Worm (Caenorhabditis elegans): ENCODE data around the gene F49F1.15.
"Not testable (repeated sequence)": the region's sequence is repeated elsewhere in the genome, so short reads cannot be mapped to it uniquely, and the experiment has no call there.

Gene F49F1.15

DNA sequence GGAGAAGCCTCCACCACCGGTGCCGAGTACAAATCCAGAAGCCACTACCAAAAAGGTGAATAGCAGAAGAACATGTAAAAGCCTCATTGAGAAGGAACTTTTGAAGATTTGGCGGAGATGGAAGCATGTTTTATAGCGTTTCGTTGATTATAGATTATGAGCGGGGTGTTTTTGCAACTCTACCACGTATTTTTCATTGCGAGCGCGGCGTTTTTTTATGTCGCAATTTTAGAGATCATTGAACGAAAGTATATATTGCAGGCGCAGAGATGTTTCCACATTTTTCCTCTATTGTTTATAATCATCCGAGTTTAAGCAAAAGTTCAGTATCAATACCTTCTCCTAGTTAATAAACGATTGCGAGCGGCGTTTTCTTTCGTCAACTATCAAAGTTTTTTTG lies 21.3 kb upstream of the F49F1.15 start, which contains the start of gene F49F1.17:
Gene F49F1.17 (minus strand): TSS at position 101 of the 400 bp plus-strand sequence.
- TF ChIP-seq elt-3 (tag; optimal IDR thresholded peaks at IDR 0.05), result no peak
- TF ChIP-seq ceh-82 (tag; optimal IDR thresholded peaks at IDR 0.05), result no peak

DNA sequence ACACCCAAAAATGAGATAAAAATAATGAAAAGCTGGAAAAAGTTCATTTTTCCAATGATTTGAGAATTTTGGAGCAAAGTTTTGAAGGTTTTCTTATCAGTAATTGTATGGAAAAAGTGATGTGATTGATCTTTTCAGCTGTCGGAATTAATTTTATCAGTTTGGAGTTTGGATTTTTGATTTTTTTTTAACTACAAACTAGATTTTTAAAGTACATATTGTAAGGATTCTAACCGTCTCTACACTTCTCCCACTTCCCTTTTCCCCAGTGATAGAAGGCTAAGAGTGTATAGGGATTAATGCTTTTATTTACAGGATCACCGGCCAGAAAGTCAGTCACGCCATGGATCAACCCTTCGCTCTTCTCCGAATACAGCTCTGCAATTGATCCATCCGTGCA lies 11.2 kb upstream of the F49F1.15 start, which contains the start of gene F49F1.7:
Gene F49F1.7 (minus strand): TSS at position 101 of the 400 bp plus-strand sequence.
- TF ChIP-seq F16B12.6, vab-15, unc-86 (tag; optimal IDR thresholded peaks at IDR 0.05): not testable (repeated sequence)

DNA sequence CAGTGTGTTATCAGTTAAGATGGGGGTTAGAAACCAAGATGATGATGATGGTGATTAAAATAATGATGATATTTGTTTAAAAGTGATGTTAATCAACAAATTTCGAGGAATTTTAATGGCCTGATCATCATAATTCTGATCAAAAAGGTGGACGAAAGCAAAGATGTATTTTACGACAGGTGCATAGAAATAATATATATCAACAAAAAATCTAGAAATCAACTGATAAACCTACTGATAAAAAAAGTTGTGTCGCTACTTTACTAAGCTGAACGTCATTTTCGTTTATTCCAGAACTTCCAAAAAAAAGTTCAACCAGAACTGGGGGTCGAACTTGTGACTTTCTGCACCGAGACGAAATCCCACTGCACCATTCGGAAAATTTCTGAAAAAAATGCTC lies 8.7 kb upstream of the F49F1.15 start, which contains the start of gene mul-1:
Gene mul-1 (minus strand): TSS at position 84 of the 400 bp plus-strand sequence.
- TF ChIP-seq mdl-1 (tag; optimal IDR thresholded peaks at IDR 0.05) (no peak), efl-1 (optimal IDR thresholded peaks at IDR 0.05) (no peak), efl-1 (GFP tag; optimal IDR thresholded peaks at IDR 0.05 in 1 of 2) (peak in 1 of 2 experiments; percentile 37), elt-2 (tag; optimal IDR thresholded peaks at IDR 0.05) (peak; percentile 59)

DNA sequence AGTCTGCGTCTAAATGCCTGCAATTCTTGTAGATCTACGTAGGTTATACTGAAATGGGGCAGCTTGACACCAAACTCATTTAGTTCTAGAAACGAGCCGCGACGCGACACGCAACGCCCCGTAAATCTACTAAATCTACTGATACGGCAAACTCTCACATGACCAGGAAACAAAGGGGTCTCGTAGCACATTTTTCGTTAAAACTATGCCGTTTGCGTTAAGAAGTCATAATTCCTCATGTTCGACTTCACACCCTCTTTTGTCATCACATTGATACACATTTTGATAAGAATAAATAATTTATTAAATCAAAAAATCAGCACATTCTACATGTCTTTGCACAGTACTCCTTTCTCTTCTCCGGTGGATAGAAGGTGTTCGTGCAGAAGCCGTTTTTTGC lies 6.6 kb upstream of the F49F1.15 start:
- TF ChIP-seq fkh-10 (GFP tag; optimal IDR thresholded peaks at IDR 0.05) (no peak), elt-2 (tag; optimal IDR thresholded peaks at IDR 0.05) (peak; percentile 79)

DNA sequence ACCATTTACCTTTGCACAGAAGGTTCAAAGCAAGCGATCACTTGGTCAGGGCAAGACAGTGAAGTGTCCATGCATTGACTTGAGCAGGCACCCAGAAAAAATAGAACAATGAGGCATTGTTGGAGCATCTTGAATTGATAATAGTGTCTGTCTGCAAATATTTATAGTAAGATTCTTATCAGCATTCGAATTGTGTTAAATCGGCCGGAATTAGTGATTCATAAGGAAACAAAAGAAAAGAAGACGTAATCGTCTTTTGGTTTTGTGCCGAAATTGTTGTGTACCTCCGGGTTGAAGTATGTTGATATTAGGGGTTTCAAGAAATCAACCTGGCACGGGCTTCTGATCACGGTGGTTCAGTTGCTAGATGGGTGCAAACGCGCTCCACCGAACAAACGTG lies 5.8 kb upstream of the F49F1.15 start, which contains the start of gene F49F1.5:
Gene F49F1.5 (minus strand): TSS at position 153 of the 400 bp plus-strand sequence.
- TF ChIP-seq irx-1 (tag; optimal IDR thresholded peaks at IDR 0.05), result no peak
- TF ChIP-seq elt-2 (tag; optimal IDR thresholded peaks at IDR 0.05), result peak; percentile 69

DNA sequence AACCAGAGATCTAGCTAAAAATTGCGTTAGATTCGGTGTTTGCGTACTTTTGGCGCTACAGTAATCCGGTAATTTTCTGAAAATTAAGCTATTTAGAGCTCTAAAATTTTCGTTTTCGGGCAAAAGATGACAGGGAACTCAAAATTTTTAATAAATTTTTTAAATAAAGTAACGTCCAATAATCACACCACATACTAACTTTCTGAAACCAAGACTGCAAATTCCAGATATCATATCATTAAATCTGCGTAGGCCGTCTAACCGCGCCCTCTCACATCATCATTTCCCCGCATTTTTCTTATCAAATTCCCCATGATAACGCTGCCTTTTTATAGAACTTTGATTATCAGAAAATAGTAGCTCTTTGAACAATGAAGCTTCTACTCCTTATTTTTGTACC lies 3.0 kb upstream of the F49F1.15 start, which contains the start of gene drd-50:
Gene drd-50 (plus strand): TSS at position 301 of the 400 bp plus-strand sequence.
- TF ChIP-seq efl-1 (optimal IDR thresholded peaks at IDR 0.05) (no peak), efl-1 (GFP tag; optimal IDR thresholded peaks at IDR 0.05 in 1 of 2) (no peak), elt-2 (tag; optimal IDR thresholded peaks at IDR 0.05) (peak; percentile 38), C04F5.9 (tag; optimal IDR thresholded peaks at IDR 0.05) (no peak)

DNA sequence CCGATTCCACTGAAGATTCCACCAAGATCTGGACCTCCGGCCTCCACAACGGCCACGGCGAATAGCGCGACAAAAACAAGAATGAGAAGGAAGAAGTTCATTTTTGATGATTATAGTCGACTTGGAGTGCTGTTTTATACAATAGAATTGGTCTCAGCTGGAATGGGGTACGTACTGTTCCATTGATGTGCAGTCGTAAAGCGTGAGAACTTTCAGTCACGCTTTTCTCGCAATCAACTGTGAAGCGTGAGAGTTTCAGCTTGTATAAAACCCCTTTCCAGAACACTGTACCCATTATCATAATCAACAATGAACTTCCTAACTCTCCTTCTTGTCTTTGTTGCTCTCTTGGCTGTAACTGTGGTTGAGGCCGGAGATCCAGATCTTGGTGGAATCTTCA lies 1.2 kb upstream of the F49F1.15 start, which contains the start of the genes F49F1.4 and F49F1.2:
Gene F49F1.4 (minus strand): TSS at position 101 of the 400 bp plus-strand sequence.
Gene F49F1.2 (plus strand): TSS at position 310 of the 400 bp plus-strand sequence.
- no peak for TF ChIP-seq pqm-1 (tag; optimal IDR thresholded peaks at IDR 0.05)
- TF ChIP-seq fkh-4 (tag; optimal IDR thresholded peaks at IDR 0.05; ENCODE audit: borderline replicate concordance), result no peak
- no peak for TF ChIP-seq irx-1 (tag; optimal IDR thresholded peaks at IDR 0.05)
- TF ChIP-seq sptf-1 (tag; optimal IDR thresholded peaks at IDR 0.05), result no peak
- TF ChIP-seq tbx-2 (tag; optimal IDR thresholded peaks at IDR 0.05), result no peak
- TF ChIP-seq elt-2 (tag; optimal IDR thresholded peaks at IDR 0.05), result no peak
- TF ChIP-seq unc-98 (GFP tag; IDR thresholded peaks at IDR 0.05), result no peak
- TF ChIP-seq ceh-82 (tag; optimal IDR thresholded peaks at IDR 0.05), result no peak
- no peak for TF ChIP-seq zip-4 (GFP tag; optimal IDR thresholded peaks at IDR 0.05)
- TF ChIP-seq unc-130 (tag; optimal IDR thresholded peaks at IDR 0.05), result no peak
- no peak for TF ChIP-seq lin-39 (tag; optimal IDR thresholded peaks at IDR 0.05)
- no peak for TF ChIP-seq lin-15B (tag; optimal IDR thresholded peaks at IDR 0.05)
- no peak for TF ChIP-seq nhr-19 (GFP tag; conservative IDR thresholded peaks at IDR 0.05)
- no peak for TF ChIP-seq rnt-1 (tag; optimal IDR thresholded peaks at IDR 0.05)

DNA sequence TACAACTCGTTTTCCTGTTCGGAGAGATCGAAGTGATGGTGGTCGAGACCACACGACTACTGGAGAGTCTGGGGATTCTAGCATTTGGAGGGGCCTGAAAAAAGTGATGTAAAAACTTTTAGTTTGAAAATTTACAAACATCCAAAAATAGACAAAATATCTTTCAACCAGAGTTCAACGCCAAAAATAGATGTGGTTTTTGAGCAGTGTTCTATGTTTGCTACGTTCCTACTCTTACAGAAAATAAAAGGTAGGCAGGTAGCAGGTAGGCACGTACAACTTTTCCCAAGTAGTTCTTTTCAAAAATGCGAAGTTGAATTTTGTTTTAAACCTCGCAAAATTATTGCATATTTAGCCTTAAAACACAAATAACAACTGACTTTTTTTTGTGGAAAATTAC lies 2.0 kb downstream of the F49F1.15 start, which contains the start of gene F49F1.14:
Gene F49F1.14 (minus strand): TSS at position 101 of the 400 bp plus-strand sequence.
- no peak for TF ChIP-seq tbx-2 (tag; optimal IDR thresholded peaks at IDR 0.05)
- no peak for TF ChIP-seq snu-23 (GFP tag; optimal IDR thresholded peaks at IDR 0.05)
- TF ChIP-seq lsy-2 (tag; optimal IDR thresholded peaks at IDR 0.05), result no peak
- no peak for TF ChIP-seq efl-3 (GFP tag; optimal IDR thresholded peaks at IDR 0.05)
- TF ChIP-seq hpl-2 (GFP tag; optimal IDR thresholded peaks at IDR 0.05), result no peak
- TF ChIP-seq C04F5.9 (tag; optimal IDR thresholded peaks at IDR 0.05), result no peak
- TF ChIP-seq fos-1 (tag; optimal IDR thresholded peaks at IDR 0.05), result no peak
- no peak for TF ChIP-seq pax-3 (tag; optimal IDR thresholded peaks at IDR 0.05)
- TF ChIP-seq mdl-1 (tag; optimal IDR thresholded peaks at IDR 0.05), result no peak
- TF ChIP-seq nhr-76 (tag; optimal IDR thresholded peaks at IDR 0.05), result no peak
- no peak for TF ChIP-seq nhr-85 (tag)
- TF ChIP-seq ceh-82 (tag; optimal IDR thresholded peaks at IDR 0.05), result no peak
